Fruit fly (Drosophila melanogaster): ENCODE data around the gene Xport-A.
A peak's percentile ranks its signal among the peaks of the same experiment; 100 is the strongest.

Xport-A gene

dm6 chr3R:19908863-19909343, 6.3 kb downstream of the Xport-A start (continued):
- TF ChIP-seq CG30020 (tag; optimal IDR thresholded peaks at IDR 0.05) (no peak), NC2β (GFP tag; optimal IDR thresholded peaks at IDR 0.05) (peak; percentile 61), vvl (GFP tag; IDR thresholded peaks at IDR 0.05) (peak; percentile 94), E2f2 (GFP tag; IDR thresholded peaks at IDR 0.05) (peak; percentile 73), CG2875 (GFP tag; optimal IDR thresholded peaks at IDR 0.05) (peak; percentile 68), bab2 (GFP tag; optimal IDR thresholded peaks at IDR 0.05) (peak; percentile 52), Rx (GFP tag; IDR thresholded peaks at IDR 0.05) (peak; percentile 81), vfl (GFP tag; optimal IDR thresholded peaks at IDR 0.05) (peak; percentile 82), CG1792 (GFP tag; optimal IDR thresholded peaks at IDR 0.05) (peak; percentile 70), Sry-δ (GFP tag; optimal IDR thresholded peaks at IDR 0.05) (peak; percentile 29), bowl (GFP tag; IDR thresholded peaks at IDR 0.05) (0 out of 2 replicates have a peak, but pooled peaks have one; percentile 20), MESR4 (GFP tag; optimal IDR thresholded peaks at IDR 0.05) (no peak), odd (GFP tag; optimal IDR thresholded peaks at IDR 0.05) (peak; percentile 79), CG5245 (GFP tag; optimal IDR thresholded peaks at IDR 0.05) (peak; percentile 66), CG17912 (GFP tag; optimal IDR thresholded peaks at IDR 0.05) (no peak), CG17186 (GFP tag; optimal IDR thresholded peaks at IDR 0.05) (peak; percentile 57), gt (GFP tag; IDR thresholded peaks at IDR 0.05) (no peak; the same call in 1 of the 2 replicates), CG2678 (tag; optimal IDR thresholded peaks at IDR 0.05) (peak; percentile 84), CG14965 (GFP tag; optimal IDR thresholded peaks at IDR 0.05; ENCODE audit: borderline replicate concordance) (no peak), vnd (GFP tag; IDR thresholded peaks at IDR 0.05; ENCODE audit: partially characterized antibody) (no peak), CG18764 (GFP tag; optimal IDR thresholded peaks at IDR 0.05) (peak; percentile 70), E2f1 (GFP tag; IDR thresholded peaks at IDR 0.05) (peak; percentile 89), fd3F (GFP tag; optimal IDR thresholded peaks at IDR 0.05) (peak; percentile 79), CG8089 (GFP tag; optimal IDR thresholded peaks at IDR 0.05) (peak; percentile 81), al (GFP tag; IDR thresholded peaks at IDR 0.05) (peak; percentile 72), Fer1 (GFP tag; optimal IDR thresholded peaks at IDR 0.05) (peak; percentile 76), CG3407 (GFP tag; optimal IDR thresholded peaks at IDR 0.05) (peak; percentile 63), dpn (GFP tag; optimal IDR thresholded peaks at IDR 0.05) (peak; percentile 81 to 91), crol (GFP tag; IDR thresholded peaks at IDR 0.05) (no peak), Dek (tag; optimal IDR thresholded peaks at IDR 0.05) (peak; percentile 74), lbe (GFP tag; optimal IDR thresholded peaks at IDR 0.05) (peak; percentile 42), CG15514 (GFP tag; optimal IDR thresholded peaks at IDR 0.05) (peak; percentile 74), emc (GFP tag; optimal IDR thresholded peaks at IDR 0.05) (peak; percentile 34), CG4282 (GFP tag; optimal IDR thresholded peaks at IDR 0.05) (peak; percentile 73), sc (optimal IDR thresholded peaks at IDR 0.05) (no peak), sc (GFP tag; optimal IDR thresholded peaks at IDR 0.05) (peak; percentile 61), Elba2 (GFP tag; optimal IDR thresholded peaks at IDR 0.05) (no peak), ac (GFP tag; optimal IDR thresholded peaks at IDR 0.05) (no peak), sim (GFP tag; IDR thresholded peaks at IDR 0.05) (peak; percentile 60; the same call in 1 of the 2 replicates), CHES-1-like (GFP tag; optimal IDR thresholded peaks at IDR 0.05) (peak; percentile 67), CG14710 (tag; optimal IDR thresholded peaks at IDR 0.05) (no peak), fd102C (GFP tag; optimal IDR thresholded peaks at IDR 0.05) (no peak), CG7271 (tag; optimal IDR thresholded peaks at IDR 0.05) (no peak), ken (GFP tag; IDR thresholded peaks at IDR 0.05) (peak; percentile 87), CG12659 (GFP tag; optimal IDR thresholded peaks at IDR 0.05) (peak; percentile 81), CG10565 (GFP tag; optimal IDR thresholded peaks at IDR 0.05) (no peak), Bgb (GFP tag; IDR thresholded peaks at IDR 0.05; ENCODE audit: partially characterized antibody) (peak; percentile 50), pnt (GFP tag; optimal IDR thresholded peaks at IDR 0.05) (peak; percentile 69), Dip2 (GFP tag; IDR thresholded peaks at IDR 0.05) (0 out of 2 replicates have a peak, but pooled peaks have one; percentile 36), Fer2 (tag; optimal IDR thresholded peaks at IDR 0.05) (no peak), Gug (GFP tag; IDR thresholded peaks at IDR 0.05) (peak; percentile 90)

Data from whole organism, embryonic.